Worm (Caenorhabditis elegans) whole organism, L2 larva: Measurements from ENCODE around the gene col-129.

Source experiments
- C34F6.9 ChIP-seq: fragments of 150-350 bp; optimal IDR thresholded peaks from 2 replicates; lab custom pipeline; 2014; ENCODE audit warnings: missing biosample characterization, missing genetic modification characterization
- F13H6.1 ChIP-seq: sonication (generic microtip); optimal IDR thresholded peaks from 2 replicates; lab custom pipeline; 2016; ENCODE audit warnings: missing genetic modification characterization, missing compliant biosample characterization
- R02D3.7 ChIP-seq: fragments of 150-350 bp; optimal IDR thresholded peaks from 2 replicates; lab custom pipeline; 2014; ENCODE audit warnings: missing biosample characterization, missing genetic modification characterization
- Y55F3AM.14 ChIP-seq: fragments of 200-800 bp; sonication (Bioruptor generic); optimal IDR thresholded peaks from 2 replicates; lab custom pipeline; 2018; ENCODE audit warnings: mild to moderate bottlenecking, missing genetic modification characterization, missing compliant biosample characterization
- alr-1 ChIP-seq: fragments of 150-350 bp; optimal IDR thresholded peaks from 2 replicates; lab custom pipeline; 2014; ENCODE audit warnings: missing biosample characterization, missing genetic modification characterization
- aly-2 ChIP-seq: fragments of 150-350 bp; optimal IDR thresholded peaks from 2 replicates; lab custom pipeline; 2014; ENCODE audit warnings: missing biosample characterization, missing genetic modification characterization
- ama-1 ChIP-seq: fragments of 150-350 bp; optimal IDR thresholded peaks from 2 replicates; lab custom pipeline; 2018; ENCODE audit warnings: inconsistent platforms
- blmp-1 ChIP-seq: sonication (generic microtip); optimal IDR thresholded peaks from 2 replicates; lab custom pipeline; 2017; ENCODE audit warnings: missing genetic modification characterization, mild to moderate bottlenecking, missing compliant biosample characterization, antibody characterized with exemption, moderate library complexity; ENCODE audit not compliant: insufficient read depth
- ceh-16 ChIP-seq: fragments of 150-350 bp; optimal IDR thresholded peaks from 2 replicates; lab custom pipeline; 2014; ENCODE audit warnings: missing biosample characterization, missing genetic modification characterization
- ceh-82 ChIP-seq: fragments of 150-350 bp; optimal IDR thresholded peaks from 2 replicates; lab custom pipeline; 2014; ENCODE audit warnings: missing biosample characterization, missing genetic modification characterization
- crh-2 ChIP-seq: sonication (generic microtip); optimal IDR thresholded peaks from 2 replicates; lab custom pipeline; 2017; ENCODE audit warnings: missing biosample characterization, missing genetic modification characterization
- dmd-4 ChIP-seq: sonication (generic microtip); optimal IDR thresholded peaks from 2 replicates; lab custom pipeline; 2017; ENCODE audit warnings: missing biosample characterization, missing genetic modification characterization
- egl-27 ChIP-seq: sonication (generic microtip); optimal IDR thresholded peaks from 3 replicates; lab custom pipeline; 2017; ENCODE audit warnings: missing biosample characterization, missing genetic modification reagents, missing genetic modification characterization
- elt-1 ChIP-seq: fragments of 150-350 bp; optimal IDR thresholded peaks from 2 replicates; lab custom pipeline; 2014; ENCODE audit warnings: missing biosample characterization, missing genetic modification characterization
- fos-1 ChIP-seq: fragments of 150-350 bp; optimal IDR thresholded peaks from 2 replicates; lab custom pipeline; 2014; ENCODE audit warnings: missing biosample characterization, missing genetic modification characterization
- gmeb-1 ChIP-seq: fragments of 150-350 bp; optimal IDR thresholded peaks from 2 replicates; lab custom pipeline; 2014; ENCODE audit warnings: missing biosample characterization, missing genetic modification characterization
- lin-11 ChIP-seq: fragments of 150-350 bp; sonication (generic microtip); optimal IDR thresholded peaks from 2 replicates; lab custom pipeline; 2014; ENCODE audit warnings: missing biosample characterization, missing genetic modification characterization, inconsistent platforms, mixed read lengths
- lin-13 ChIP-seq: fragments of 150-350 bp; optimal IDR thresholded peaks from 2 replicates; lab custom pipeline; 2014; ENCODE audit warnings: missing biosample characterization, missing genetic modification reagents, missing genetic modification characterization
- lin-39 ChIP-seq: fragments of 150-350 bp; optimal IDR thresholded peaks from 2 replicates; lab custom pipeline; 2014; ENCODE audit warnings: missing biosample characterization, missing genetic modification reagents, missing genetic modification characterization
- lsy-2 ChIP-seq, 2 experiments: fragments of 150-350 bp in 1 of 2; sonication (generic microtip) in 1 of 2; optimal IDR thresholded peaks; 2 replicates each; lab custom pipeline; 2014 to 2017; ENCODE audit warnings: missing biosample characterization in 2 of 2, missing genetic modification characterization in 2 of 2
- mab-5 ChIP-seq: fragments of 150-350 bp; optimal IDR thresholded peaks from 2 replicates; lab custom pipeline; 2014; ENCODE audit warnings: missing biosample characterization, missing genetic modification characterization
- mbf-1 ChIP-seq: sonication (generic microtip); optimal IDR thresholded peaks from 2 replicates; lab custom pipeline; 2017; ENCODE audit warnings: missing biosample characterization, missing genetic modification characterization
- nhr-10 ChIP-seq: sonication (generic microtip); optimal IDR thresholded peaks from 2 replicates; lab custom pipeline; 2017; ENCODE audit warnings: missing biosample characterization, missing genetic modification characterization
- nhr-11 ChIP-seq: fragments of 150-350 bp; optimal IDR thresholded peaks from 2 replicates; lab custom pipeline; 2014; ENCODE audit warnings: missing biosample characterization, missing genetic modification characterization
- nhr-129 ChIP-seq: fragments of 150-350 bp; optimal IDR thresholded peaks from 2 replicates; lab custom pipeline; 2014; ENCODE audit warnings: missing biosample characterization, missing genetic modification characterization
- nhr-21 ChIP-seq: fragments of 150-350 bp; optimal IDR thresholded peaks from 2 replicates; lab custom pipeline; 2014; ENCODE audit warnings: missing biosample characterization, missing genetic modification characterization
- nhr-23 ChIP-seq: fragments of 150-350 bp; optimal IDR thresholded peaks from 2 replicates; lab custom pipeline; 2014; ENCODE audit warnings: missing biosample characterization, missing genetic modification reagents, missing genetic modification characterization
- nhr-237 ChIP-seq: fragments of 150-350 bp; optimal IDR thresholded peaks from 2 replicates; lab custom pipeline; 2014; ENCODE audit warnings: missing biosample characterization, missing genetic modification characterization
- nhr-25 ChIP-seq: fragments of 150-350 bp; sonication (generic microtip); optimal IDR thresholded peaks from 3 replicates; lab custom pipeline; 2014; ENCODE audit warnings: missing biosample characterization, missing genetic modification characterization
- nhr-6 ChIP-seq: fragments of 150-350 bp; optimal IDR thresholded peaks from 2 replicates; lab custom pipeline; 2014; ENCODE audit warnings: missing biosample characterization, missing genetic modification characterization
- nhr-77 ChIP-seq: fragments of 150-350 bp; optimal IDR thresholded peaks from 2 replicates; lab custom pipeline; 2014; ENCODE audit warnings: missing biosample characterization, missing genetic modification characterization
- peb-1 ChIP-seq: fragments of 150-350 bp; optimal IDR thresholded peaks from 2 replicates; lab custom pipeline; 2014; ENCODE audit warnings: missing biosample characterization, missing genetic modification characterization
- sem-4 ChIP-seq: fragments of 150-350 bp; optimal IDR thresholded peaks from 2 replicates; lab custom pipeline; 2014; ENCODE audit warnings: missing biosample characterization, missing genetic modification reagents, missing genetic modification characterization
- skn-1 ChIP-seq: sonication (generic microtip); optimal IDR thresholded peaks from 2 replicates; lab custom pipeline; 2017; ENCODE audit warnings: missing biosample characterization, missing genetic modification characterization
- sma-3 ChIP-seq: sonication (generic microtip); optimal IDR thresholded peaks from 2 replicates; lab custom pipeline; 2016; ENCODE audit warnings: missing genetic modification reagents, missing genetic modification characterization, missing compliant biosample characterization
- sma-9 ChIP-seq, 2 experiments: fragments of 150-350 bp in 1 of 2; sonication (generic microtip) in 1 of 2; optimal IDR thresholded peaks; 2 replicates each; lab custom pipeline; 2014 to 2016; ENCODE audit warnings: missing genetic modification characterization in 2 of 2, mild to moderate bottlenecking in 1 of 2, missing biosample characterization in 1 of 2, missing compliant biosample characterization in 1 of 2, missing genetic modification reagents in 1 of 2, moderate library complexity in 1 of 2
- snpc-4 ChIP-seq: fragments of 150-350 bp; optimal IDR thresholded peaks from 2 replicates; lab custom pipeline; 2014; ENCODE audit warnings: missing biosample characterization, missing genetic modification characterization
- unc-39 ChIP-seq: fragments of 150-350 bp; optimal IDR thresholded peaks from 2 replicates; lab custom pipeline; 2014; ENCODE audit warnings: missing biosample characterization, missing genetic modification characterization
- unc-55 ChIP-seq: fragments of 150-350 bp; sonication (generic microtip); optimal IDR thresholded peaks from 3 replicates; lab custom pipeline; 2014; ENCODE audit warnings: missing biosample characterization, missing genetic modification reagents, missing genetic modification characterization
- unc-62 ChIP-seq: fragments of 150-350 bp; optimal IDR thresholded peaks from 2 replicates; lab custom pipeline; 2014; ENCODE audit warnings: missing biosample characterization, missing genetic modification reagents, missing genetic modification characterization
- zag-1 ChIP-seq: fragments of 150-350 bp; optimal IDR thresholded peaks from 2 replicates; lab custom pipeline; 2014; ENCODE audit warnings: missing biosample characterization, missing genetic modification characterization
- ztf-1 ChIP-seq: fragments of 200-800 bp; sonication (Bioruptor generic); conservative IDR thresholded peaks from 2 replicates; pipeline ENCODE4 v1.3.6; 2022; ENCODE audit warnings: missing genetic modification characterization, missing compliant biosample characterization
- ztf-11 ChIP-seq: sonication (generic microtip); optimal IDR thresholded peaks from 2 replicates; lab custom pipeline; 2017; ENCODE audit warnings: missing biosample characterization, missing genetic modification characterization
- ztf-4 ChIP-seq: fragments of 150-350 bp; optimal IDR thresholded peaks from 2 replicates; lab custom pipeline; 2014; ENCODE audit warnings: missing biosample characterization, missing genetic modification characterization

Gene col-129

ce11 chrIV:12089551-12089950 lies 20.7 kb downstream of the col-129 start, which contains the start of gene F11A10.6:
Gene F11A10.6, minus strand, starts transcription at chrIV:12089651.
- TF ChIP-seq nhr-237 (tag; lab: Kevin White, UChicago), result no peak
- TF ChIP-seq nhr-25 (tag; lab: Kevin White, UChicago), result no peak
- TF ChIP-seq zag-1 (tag; lab: Kevin White, UChicago), result no peak
- no peak for TF ChIP-seq egl-27
- TF ChIP-seq lin-39 (tag; lab: Kevin White, UChicago), result no peak
- no peak for TF ChIP-seq skn-1 (tag; lab: Kevin White, UChicago)
- no peak for TF ChIP-seq nhr-129
- TF ChIP-seq R02D3.7, result no peak
- TF ChIP-seq, all 48 proteins: peak for 0

- no peak for TF ChIP-seq nhr-23 (tag; lab: Kevin White, UChicago)
- no peak for TF ChIP-seq snpc-4 (tag; lab: Kevin White, UChicago)
- TF ChIP-seq alr-1 (tag; lab: Kevin White, UChicago), result no peak
- TF ChIP-seq sma-9 (GFP tag; optimal IDR thresholded peaks at IDR 0.05; lab: Kevin White, UChicago), result no peak
- no peak for TF ChIP-seq sma-9 (tag; optimal IDR thresholded peaks at IDR 0.05; lab: Kevin White, UChicago)
- TF ChIP-seq ztf-1 (GFP tag; lab: Robert Waterston, UW), result no peak
- no peak for TF ChIP-seq lin-11 (tag; lab: Kevin White, UChicago)
- TF ChIP-seq gmeb-1 (tag; lab: Kevin White, UChicago), result no peak
- peak; percentile 94 for TF ChIP-seq nhr-129
- no peak for TF ChIP-seq skn-1 (tag; lab: Kevin White, UChicago)
- no peak for TF ChIP-seq sma-3 (GFP tag; lab: Kevin White, UChicago)
- TF ChIP-seq fos-1 (tag; lab: Kevin White, UChicago), result no peak
- TF ChIP-seq aly-2 (tag; lab: Kevin White, UChicago), result no peak
- no peak for TF ChIP-seq nhr-77
- no peak for TF ChIP-seq lin-39 (tag; lab: Kevin White, UChicago)
- TF ChIP-seq unc-55 (GFP tag; lab: Kevin White, UChicago), result peak; percentile 75
- peak; percentile 80 for TF ChIP-seq crh-2 (tag; lab: Kevin White, UChicago)
- TF ChIP-seq ztf-11 (tag; lab: Kevin White, UChicago), result no peak
- TF ChIP-seq dmd-4, result no peak
- TF ChIP-seq egl-27, result no peak
- TF ChIP-seq nhr-25 (tag; lab: Kevin White, UChicago), result peak; percentile 32
- TF ChIP-seq nhr-237 (tag; lab: Kevin White, UChicago), result no peak
- peak; percentile 15 for TF ChIP-seq lin-13 (GFP tag; lab: Kevin White, UChicago)
- TF ChIP-seq lsy-2 (tag; optimal IDR thresholded peaks at IDR 0.05; lab: Kevin White, UChicago), result peak in 1 of 2 experiments; percentile 48
- peak; percentile 61 for TF ChIP-seq C34F6.9 (tag; lab: Kevin White, UChicago)
- TF ChIP-seq ama-1 (lab: Kevin White, UChicago), result no peak
- TF ChIP-seq nhr-6 (tag; lab: Kevin White, UChicago), result no peak
- no peak for TF ChIP-seq mab-5 (tag; lab: Kevin White, UChicago)
- no peak for TF ChIP-seq ceh-82 (tag; lab: Kevin White, UChicago)
- TF ChIP-seq blmp-1 (tag; lab: Kevin White, UChicago), result peak; percentile 65
- TF ChIP-seq unc-39, result no peak
- TF ChIP-seq ztf-4, result no peak
- no peak for TF ChIP-seq mbf-1 (tag; lab: Kevin White, UChicago)
- TF ChIP-seq F13H6.1 (tag; lab: Kevin White, UChicago), result no peak
- TF ChIP-seq nhr-10 (tag; lab: Kevin White, UChicago), result no peak
- peak; percentile 0 for TF ChIP-seq Y55F3AM.14 (GFP tag; lab: Kevin White, UChicago)
- no peak for TF ChIP-seq zag-1 (tag; lab: Kevin White, UChicago)
- no peak for TF ChIP-seq peb-1
- TF ChIP-seq unc-62 (GFP tag; lab: Kevin White, UChicago), result no peak
- no peak for TF ChIP-seq elt-1
- no peak for TF ChIP-seq ceh-16 (tag; lab: Kevin White, UChicago)
- no peak for TF ChIP-seq R02D3.7
- no peak for TF ChIP-seq nhr-11 (tag; lab: Kevin White, UChicago)
- TF ChIP-seq sem-4, result peak; percentile 13
- no peak for TF ChIP-seq nhr-21 (tag; lab: Kevin White, UChicago)
Measured at ce11 chrIV:12088898-12089297, 21.3 kb downstream of the col-129 start.
